Worm (Caenorhabditis elegans): ENCODE measurements around the gene ceh-53.

DNA sequence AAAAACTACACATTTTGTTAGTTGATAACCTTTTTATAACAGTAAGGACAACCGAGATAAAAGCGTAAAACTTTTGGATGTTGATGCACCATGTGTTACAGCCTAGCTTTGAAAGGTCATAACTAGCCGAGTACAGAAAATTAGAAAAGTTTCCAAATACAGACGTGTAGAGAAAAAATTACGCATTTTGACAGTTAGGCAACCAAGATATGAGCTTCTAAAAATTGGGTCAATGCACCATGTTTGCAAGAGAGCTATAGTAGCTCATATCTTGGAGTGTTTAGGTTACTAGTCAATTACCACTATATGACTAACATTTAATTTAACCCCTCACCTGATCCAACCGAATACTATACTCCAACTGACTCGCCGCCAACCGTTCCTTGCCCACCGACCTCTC, 54.9 kb downstream of the ceh-53 start:
- no peak for TF ChIP-seq ZK546.5 (tag; optimal IDR thresholded peaks at IDR 0.05)
- no peak for TF ChIP-seq ztf-4 (tag; optimal IDR thresholded peaks at IDR 0.05)
- no peak for TF ChIP-seq nhr-11 (tag; optimal IDR thresholded peaks at IDR 0.05)
- TF ChIP-seq fos-1 (tag; optimal IDR thresholded peaks at IDR 0.05): no peak
- TF ChIP-seq nhr-6 (tag; optimal IDR thresholded peaks at IDR 0.05): no peak
- TF ChIP-seq ama-1 (optimal IDR thresholded peaks at IDR 0.05): no peak
- TF ChIP-seq nhr-25 (tag; optimal IDR thresholded peaks at IDR 0.05): no peak
- no peak for TF ChIP-seq nhr-21 (tag; optimal IDR thresholded peaks at IDR 0.05)
- no peak for TF ChIP-seq ceh-82 (tag; optimal IDR thresholded peaks at IDR 0.05)
- TF ChIP-seq R02D3.7 (tag; optimal IDR thresholded peaks at IDR 0.05): no peak
- TF ChIP-seq lin-11 (tag; optimal IDR thresholded peaks at IDR 0.05): no peak

Measured in whole organism, L2 larva.